Fruit fly (Drosophila melanogaster) whole organism, embryonic: ENCODE data around the gene Rsph3.

Source experiments
- B-H1 ChIP-seq: fragments of 200-800 bp; sonication (Bioruptor generic); IDR thresholded peaks from 3 replicates; pipeline ENCODE4 v1.3.6; 2022; ENCODE audit warnings: missing biosample characterization, missing genetic modification characterization
- BEAF-32 ChIP-seq: fragments of 200-800 bp; sonication (Bioruptor generic); optimal IDR thresholded peaks from 3 replicates; lab custom pipeline; 2017; ENCODE audit warnings: missing biosample characterization, missing genetic modification characterization, mild to moderate bottlenecking, moderate library complexity, missing genetic modification reagents
- Blimp-1 ChIP-seq: fragments of 200-800 bp; sonication (Bioruptor generic); optimal IDR thresholded peaks from 3 replicates; lab custom pipeline; 2018; ENCODE audit warnings: missing biosample characterization, missing genetic modification characterization, mild to moderate bottlenecking, moderate library complexity, missing genetic modification reagents
- CG10209 ChIP-seq: fragments of 200-800 bp; sonication (Bioruptor generic); optimal IDR thresholded peaks from 3 replicates; lab custom pipeline; 2017; ENCODE audit warnings: missing biosample characterization, mild to moderate bottlenecking, missing genetic modification characterization, missing genetic modification reagents
- CG10274 ChIP-seq: fragments of 200-800 bp; sonication (Bioruptor generic); optimal IDR thresholded peaks from 3 replicates; lab custom pipeline; 2017; ENCODE audit warnings: missing biosample characterization, mild to moderate bottlenecking, missing genetic modification characterization
- CG10565 ChIP-seq: fragments of 200-800 bp; sonication (Bioruptor generic); optimal IDR thresholded peaks from 3 replicates; lab custom pipeline; 2016; ENCODE audit warnings: missing biosample characterization, mild to moderate bottlenecking, missing genetic modification characterization
- CG12391 ChIP-seq: fragments of 200-800 bp; sonication (Bioruptor generic); optimal IDR thresholded peaks from 3 replicates; lab custom pipeline; 2018; ENCODE audit warnings: missing biosample characterization, mild to moderate bottlenecking, missing genetic modification characterization, moderate library complexity
- CG12769 ChIP-seq: fragments of 200-800 bp; sonication (Bioruptor generic); optimal IDR thresholded peaks from 2 replicates; lab custom pipeline; 2019; ENCODE audit warnings: missing biosample characterization, mild to moderate bottlenecking, missing genetic modification characterization, moderate library complexity
- CG15696 ChIP-seq: fragments of 200-800 bp; sonication (Bioruptor generic); optimal IDR thresholded peaks from 2 replicates; lab custom pipeline; 2019; ENCODE audit warnings: missing biosample characterization, mild to moderate bottlenecking, missing genetic modification characterization, moderate library complexity
- CG16863 ChIP-seq: fragments of 200-800 bp; sonication (Bioruptor generic); optimal IDR thresholded peaks from 3 replicates; lab custom pipeline; 2016; ENCODE audit warnings: missing biosample characterization, missing genetic modification characterization
- CG17328 ChIP-seq: fragments of 200-800 bp; sonication (Bioruptor generic); IDR thresholded peaks from 2 replicates; pipeline ENCODE4 v1.3.6; 2022; ENCODE audit warnings: missing biosample characterization, missing genetic modification characterization
- CG18262 ChIP-seq: fragments of 200-800 bp; optimal IDR thresholded peaks from 3 replicates; lab custom pipeline; 2019; ENCODE audit warnings: missing biosample characterization, mild to moderate bottlenecking, missing genetic modification characterization, moderate library complexity
- CG31365 ChIP-seq: fragments of 200-800 bp; sonication (Bioruptor generic); optimal IDR thresholded peaks from 2 replicates; lab custom pipeline; 2018; ENCODE audit warnings: missing biosample characterization, mild to moderate bottlenecking, missing genetic modification characterization
- CG34422 ChIP-seq: fragments of 200-800 bp; sonication (Bioruptor generic); IDR thresholded peaks from 3 replicates; pipeline ENCODE4 v1.3.6; 2022; ENCODE audit warnings: missing biosample characterization, missing genetic modification characterization
- CG4730 ChIP-seq: fragments of 200-800 bp; sonication (Bioruptor generic); IDR thresholded peaks from 2 replicates; pipeline ENCODE4 v1.3.6; 2022; ENCODE audit warnings: missing biosample characterization, missing genetic modification characterization
- CG6254 ChIP-seq: fragments of 200-800 bp; sonication (Bioruptor generic); optimal IDR thresholded peaks from 3 replicates; lab custom pipeline; 2017; ENCODE audit warnings: mild to moderate bottlenecking, missing biosample characterization, missing genetic modification reagents, missing genetic modification characterization
- CG6272 ChIP-seq: fragments of 200-800 bp; sonication (Bioruptor generic); IDR thresholded peaks from 2 replicates; pipeline ENCODE4 v1.3.6; 2022; ENCODE audit warnings: missing biosample characterization, missing genetic modification characterization
- CG7556 ChIP-seq: fragments of 200-800 bp; sonication (Bioruptor generic); optimal IDR thresholded peaks from 2 replicates; lab custom pipeline; 2017; ENCODE audit warnings: missing biosample characterization, mild to moderate bottlenecking, missing genetic modification characterization
- CG7963 ChIP-seq: fragments of 200-800 bp; sonication (Bioruptor generic); IDR thresholded peaks from 3 replicates; pipeline ENCODE4 v1.3.6; 2022; ENCODE audit warnings: missing biosample characterization, missing genetic modification characterization; ENCODE audit not compliant: partially characterized antibody
- CG8089 ChIP-seq: fragments of 200-800 bp; sonication (Bioruptor generic); optimal IDR thresholded peaks from 3 replicates; lab custom pipeline; 2016; ENCODE audit warnings: missing biosample characterization, missing genetic modification characterization
- CG9817 ChIP-seq: fragments of 200-800 bp; sonication (Bioruptor generic); optimal IDR thresholded peaks from 2 replicates; lab custom pipeline; 2018; ENCODE audit warnings: missing biosample characterization, mild to moderate bottlenecking, missing genetic modification characterization, moderate library complexity
- Drgx ChIP-seq: fragments of 200-800 bp; sonication (Bioruptor generic); IDR thresholded peaks from 2 replicates; pipeline ENCODE4 v1.3.6; 2022; ENCODE audit warnings: missing biosample characterization, missing genetic modification characterization
- E2f2 ChIP-seq: fragments of 200-800 bp; sonication (Bioruptor generic); IDR thresholded peaks from 2 replicates; pipeline ENCODE4 v1.3.6; 2022; ENCODE audit warnings: missing biosample characterization, missing genetic modification characterization
- HLHmδ ChIP-seq: fragments of 200-800 bp; sonication (Bioruptor generic); optimal IDR thresholded peaks from 2 replicates; lab custom pipeline; 2018; ENCODE audit warnings: missing biosample characterization, mild to moderate bottlenecking, missing genetic modification characterization, moderate library complexity
- Hsf ChIP-seq: fragments of 200-800 bp; sonication (Bioruptor generic); optimal IDR thresholded peaks from 3 replicates; lab custom pipeline; 2016; ENCODE audit warnings: missing biosample characterization, missing genetic modification characterization
- Lhr ChIP-seq: fragments of 200-800 bp; sonication (Bioruptor generic); optimal IDR thresholded peaks from 3 replicates; lab custom pipeline; 2017; ENCODE audit warnings: mild to moderate bottlenecking, missing biosample characterization, missing genetic modification reagents, missing genetic modification characterization
- Mad ChIP-seq: fragments of 200-800 bp; sonication (Bioruptor generic); optimal IDR thresholded peaks from 2 replicates; lab custom pipeline; 2016; ENCODE audit warnings: missing biosample characterization, missing genetic modification characterization
- Myb ChIP-seq: fragments of 200-800 bp; sonication (Bioruptor generic); optimal IDR thresholded peaks from 2 replicates; lab custom pipeline; 2016; ENCODE audit warnings: missing biosample characterization, missing genetic modification characterization
- Nf-YC ChIP-seq: fragments of 200-800 bp; optimal IDR thresholded peaks from 3 replicates; lab custom pipeline; 2019; ENCODE audit warnings: missing biosample characterization, mild to moderate bottlenecking, missing genetic modification characterization, moderate library complexity
- Oli ChIP-seq: fragments of 200-800 bp; sonication (Bioruptor generic); optimal IDR thresholded peaks from 2 replicates; lab custom pipeline; 2018; ENCODE audit warnings: missing biosample characterization, mild to moderate bottlenecking, missing genetic modification characterization, moderate library complexity
- Spps ChIP-seq: fragments of 200-800 bp; sonication (Bioruptor generic); optimal IDR thresholded peaks from 2 replicates; lab custom pipeline; 2018; ENCODE audit warnings: missing biosample characterization, mild to moderate bottlenecking, missing genetic modification characterization
- aop ChIP-seq: fragments of 200-800 bp; sonication (Bioruptor generic); IDR thresholded peaks from 2 replicates; pipeline ENCODE4 v1.3.6; 2022; ENCODE audit warnings: missing biosample characterization, missing genetic modification characterization
- bbx ChIP-seq: fragments of 200-800 bp; sonication (Bioruptor generic); IDR thresholded peaks from 2 replicates; pipeline ENCODE4 v1.3.6; 2022; ENCODE audit warnings: missing biosample characterization, missing genetic modification characterization; ENCODE audit not compliant: partially characterized antibody
- emc ChIP-seq: fragments of 200-800 bp; sonication (Bioruptor generic); optimal IDR thresholded peaks from 2 replicates; lab custom pipeline; 2016; ENCODE audit warnings: missing biosample characterization, missing genetic modification characterization
- fru ChIP-seq: fragments of >200 bp; optimal IDR thresholded peaks from 2 replicates; lab custom pipeline; 2017
- ham ChIP-seq: fragments of 200-800 bp; sonication (Bioruptor generic); IDR thresholded peaks from 2 replicates; pipeline ENCODE4 v1.3.6; 2022; ENCODE audit warnings: missing biosample characterization, missing genetic modification characterization
- hbn ChIP-seq: fragments of 200-800 bp; sonication (Bioruptor generic); IDR thresholded peaks from 2 replicates; pipeline ENCODE4 v1.3.6; 2022; ENCODE audit warnings: missing biosample characterization, missing genetic modification characterization; ENCODE audit not compliant: partially characterized antibody
- kah ChIP-seq: fragments of 200-800 bp; sonication (Bioruptor generic); optimal IDR thresholded peaks from 2 replicates; lab custom pipeline; 2018; ENCODE audit warnings: missing biosample characterization, mild to moderate bottlenecking, missing genetic modification characterization
- kay ChIP-seq: fragments of 200-800 bp; sonication (Bioruptor generic); optimal IDR thresholded peaks from 2 replicates; lab custom pipeline; 2016; ENCODE audit warnings: missing biosample characterization, missing genetic modification characterization
- lbe ChIP-seq: fragments of 200-800 bp; sonication (Bioruptor generic); optimal IDR thresholded peaks from 2 replicates; lab custom pipeline; 2016; ENCODE audit warnings: missing biosample characterization, mild to moderate bottlenecking, missing genetic modification characterization
- nmo ChIP-seq: fragments of 200-800 bp; sonication (Bioruptor generic); optimal IDR thresholded peaks from 2 replicates; lab custom pipeline; 2018; ENCODE audit warnings: missing biosample characterization, mild to moderate bottlenecking, missing genetic modification characterization, moderate library complexity
- pb ChIP-seq: fragments of 200-800 bp; sonication (Bioruptor generic); optimal IDR thresholded peaks from 3 replicates; lab custom pipeline; 2016; ENCODE audit warnings: missing biosample characterization, missing genetic modification characterization
- pros ChIP-seq: fragments of 200-800 bp; sonication (Bioruptor generic); optimal IDR thresholded peaks from 3 replicates; lab custom pipeline; 2019; ENCODE audit warnings: missing biosample characterization, mild to moderate bottlenecking, missing genetic modification characterization, moderate library complexity
- repo ChIP-seq: fragments of 200-800 bp; sonication (Bioruptor generic); optimal IDR thresholded peaks from 2 replicates; lab custom pipeline; 2016; ENCODE audit warnings: missing biosample characterization, missing genetic modification characterization
- rib ChIP-seq: fragments of 200-800 bp; sonication (Bioruptor generic); IDR thresholded peaks from 2 replicates; pipeline ENCODE4 v1.3.6; 2022; ENCODE audit warnings: missing biosample characterization, missing genetic modification characterization
- schlank ChIP-seq: fragments of 200-800 bp; sonication (Bioruptor generic); optimal IDR thresholded peaks from 2 replicates; lab custom pipeline; 2018; ENCODE audit warnings: missing biosample characterization, mild to moderate bottlenecking, missing genetic modification characterization
- sqz ChIP-seq: fragments of 200-800 bp; sonication (Bioruptor generic); optimal IDR thresholded peaks from 3 replicates; lab custom pipeline; 2018; ENCODE audit warnings: missing biosample characterization, mild to moderate bottlenecking, missing genetic modification characterization
- toy ChIP-seq: fragments of 200-800 bp; sonication (Bioruptor generic); IDR thresholded peaks from 2 replicates; pipeline ENCODE4 v1.3.6; 2022; ENCODE audit warnings: missing biosample characterization, missing genetic modification characterization
- unc-4 ChIP-seq: fragments of 200-800 bp; sonication (Bioruptor generic); IDR thresholded peaks from 2 replicates; pipeline ENCODE4 v1.3.6; 2022; ENCODE audit warnings: missing biosample characterization, missing genetic modification characterization; ENCODE audit not compliant: partially characterized antibody
- wek ChIP-seq: fragments of 200-800 bp; sonication (Bioruptor generic); optimal IDR thresholded peaks from 3 replicates; lab custom pipeline; 2018; ENCODE audit warnings: missing biosample characterization, mild to moderate bottlenecking, missing genetic modification characterization, moderate library complexity

Gene Rsph3

dm6 chr3L:6747127-6747526, 15.9 kb downstream of the Rsph3 start (continued):
- TF ChIP-seq Myb (peak; percentile 16), Drgx (GFP tag; lab: Robert Waterston, UW) (0 out of 2 replicates have a peak, but pooled peaks have one; percentile 32), kah (GFP tag; lab: Kevin White, UChicago) (peak; percentile 19), emc (GFP tag; lab: Kevin White, UChicago) (no peak), unc-4 (GFP tag; lab: Robert Waterston, UW) (0 out of 2 replicates have a peak, but pooled peaks have one; percentile 25), CG6254 (GFP tag; lab: Kevin White, UChicago) (no peak), Lhr (GFP tag; lab: Kevin White, UChicago) (peak; percentile 55), bbx (peak; percentile 71), sqz (GFP tag; lab: Kevin White, UChicago) (no peak), Oli (no peak), HLHmδ (GFP tag; lab: Kevin White, UChicago) (peak; percentile 71), E2f2 (GFP tag; lab: Robert Waterston, UW) (peak; percentile 39), toy (GFP tag; lab: Robert Waterston, UW) (peak; percentile 27; the same call in 1 of the 2 replicates), Mad (GFP tag; lab: Kevin White, UChicago) (peak; percentile 44), kay (GFP tag; lab: Kevin White, UChicago) (no peak), CG7963 (GFP tag; lab: Robert Waterston, UW) (no peak), hbn (GFP tag; lab: Robert Waterston, UW) (0 out of 2 replicates have a peak, but pooled peaks have one; percentile 19), wek (GFP tag; lab: Kevin White, UChicago) (no peak), CG16863 (no peak), Hsf (peak; percentile 55), CG7556 (no peak), CG8089 (GFP tag; lab: Kevin White, UChicago) (no peak), CG6272 (GFP tag; lab: Robert Waterston, UW) (peak; percentile 55; the same call in 1 of the 2 replicates), pros (GFP tag; lab: Kevin White, UChicago) (no peak), nmo (GFP tag; lab: Kevin White, UChicago) (peak; percentile 81), CG34422 (GFP tag; lab: Robert Waterston, UW) (peak; percentile 86), CG9817 (tag; lab: Kevin White, UChicago) (peak; percentile 42), CG10209 (GFP tag; lab: Kevin White, UChicago) (peak; percentile 47), lbe (GFP tag; lab: Kevin White, UChicago) (no peak), CG10274 (GFP tag; lab: Kevin White, UChicago) (no peak), Blimp-1 (GFP tag; lab: Kevin White, UChicago) (peak; percentile 4), fru (lab: Kevin White, UChicago) (no peak), Nf-YC (peak; percentile 79), CG4730 (GFP tag; lab: Robert Waterston, UW) (no peak), BEAF-32 (GFP tag; lab: Kevin White, UChicago) (peak; percentile 58), CG12391 (tag; lab: Kevin White, UChicago) (peak; percentile 56), Spps (tag; lab: Kevin White, UChicago) (no peak), B-H1 (GFP tag; lab: Robert Waterston, UW) (no peak; the same call in 2 of the 3 replicates), CG17328 (GFP tag; lab: Robert Waterston, UW) (peak; percentile 47; the same call in 1 of the 2 replicates), CG15696 (tag; lab: Kevin White, UChicago) (peak; percentile 52), rib (peak; percentile 75), CG12769 (tag; lab: Kevin White, UChicago) (no peak), CG31365 (tag; lab: Kevin White, UChicago) (peak; percentile 32), ham (no peak), pb (GFP tag; lab: Kevin White, UChicago) (no peak), CG10565 (GFP tag; lab: Kevin White, UChicago) (no peak), CG18262 (tag; lab: Kevin White, UChicago) (peak; percentile 35), repo (peak; percentile 7), schlank (tag; lab: Kevin White, UChicago) (no peak), aop (GFP tag; lab: Robert Waterston, UW) (0 out of 2 replicates have a peak, but pooled peaks have one; percentile 4)
